Worm (Caenorhabditis elegans): ENCODE measurements around the gene Y51H7C.12.

ce11 chrII:1436715-1437114 is 9.8 kb downstream of the Y51H7C.12 start:
- TF ChIP-seq dve-1 (tag; optimal IDR thresholded peaks at IDR 0.05) (no peak), elt-4 (tag; optimal IDR thresholded peaks at IDR 0.05) (no peak), unc-86 (tag; optimal IDR thresholded peaks at IDR 0.05) (no peak), nhr-11 (tag; optimal IDR thresholded peaks at IDR 0.05) (no peak), pat-9 (tag; optimal IDR thresholded peaks at IDR 0.05) (no peak), F13H6.1 (tag; optimal IDR thresholded peaks at IDR 0.05) (no peak), hlh-30 (tag; optimal IDR thresholded peaks at IDR 0.05; ENCODE audit: insufficient read depth) (no peak), pha-4 (tag; optimal IDR thresholded peaks at IDR 0.05) (no peak), madf-2 (tag; optimal IDR thresholded peaks at IDR 0.05) (no peak)

Data from whole organism, late embryonic.